Worm (Caenorhabditis elegans) whole organism, mixed stage, embryonic: ENCODE measurements around the gene F11A5.16.

Source experiments
- blmp-1 ChIP-seq: fragments of 150-350 bp; optimal IDR thresholded peaks from 2 replicates; lab custom pipeline; 2014; ENCODE audit warnings: missing biosample characterization, missing genetic modification characterization
- ceh-83 ChIP-seq: fragments of 200-800 bp; sonication (Bioruptor generic); optimal IDR thresholded peaks from 2 replicates; lab custom pipeline; 2018; ENCODE audit warnings: mild to moderate bottlenecking, missing genetic modification characterization, missing compliant biosample characterization
- drap-1 ChIP-seq: fragments of 200-800 bp; sonication (Bioruptor generic); optimal IDR thresholded peaks from 3 replicates; lab custom pipeline; 2018; ENCODE audit warnings: mild to moderate bottlenecking, missing genetic modification characterization, missing compliant biosample characterization
- ham-2 ChIP-seq: fragments of 200-800 bp; sonication (Bioruptor generic); optimal IDR thresholded peaks from 2 replicates; lab custom pipeline; 2018; ENCODE audit warnings: mild to moderate bottlenecking, missing genetic modification characterization, missing compliant biosample characterization
- lin-13 ChIP-seq: fragments of 150-350 bp; optimal IDR thresholded peaks from 2 replicates; lab custom pipeline; 2014; ENCODE audit warnings: missing biosample characterization, missing genetic modification characterization
- nhr-12 ChIP-seq: fragments of 150-350 bp; optimal IDR thresholded peaks from 2 replicates; lab custom pipeline; 2014; ENCODE audit warnings: missing biosample characterization, missing genetic modification characterization
- nhr-237 ChIP-seq: fragments of 150-350 bp; optimal IDR thresholded peaks from 2 replicates; lab custom pipeline; 2014; ENCODE audit warnings: missing biosample characterization, missing genetic modification characterization
- pha-4 ChIP-seq: fragments of 150-350 bp; optimal IDR thresholded peaks from 2 replicates; lab custom pipeline; 2018; ENCODE audit warnings: missing biosample characterization, missing genetic modification reagents, missing genetic modification characterization
- sem-2 ChIP-seq: fragments of 200-800 bp; sonication (Bioruptor generic); optimal IDR thresholded peaks from 2 replicates; lab custom pipeline; 2018; ENCODE audit warnings: mild to moderate bottlenecking, missing genetic modification characterization, missing compliant biosample characterization
- unc-62 ChIP-seq: fragments of 150-350 bp; optimal IDR thresholded peaks from 2 replicates; lab custom pipeline; 2014; ENCODE audit warnings: missing biosample characterization, missing genetic modification reagents, missing genetic modification characterization
- zip-8 ChIP-seq: fragments of 150-350 bp; optimal IDR thresholded peaks from 2 replicates; lab custom pipeline; 2014; ENCODE audit warnings: missing biosample characterization, missing genetic modification characterization

DNA sequence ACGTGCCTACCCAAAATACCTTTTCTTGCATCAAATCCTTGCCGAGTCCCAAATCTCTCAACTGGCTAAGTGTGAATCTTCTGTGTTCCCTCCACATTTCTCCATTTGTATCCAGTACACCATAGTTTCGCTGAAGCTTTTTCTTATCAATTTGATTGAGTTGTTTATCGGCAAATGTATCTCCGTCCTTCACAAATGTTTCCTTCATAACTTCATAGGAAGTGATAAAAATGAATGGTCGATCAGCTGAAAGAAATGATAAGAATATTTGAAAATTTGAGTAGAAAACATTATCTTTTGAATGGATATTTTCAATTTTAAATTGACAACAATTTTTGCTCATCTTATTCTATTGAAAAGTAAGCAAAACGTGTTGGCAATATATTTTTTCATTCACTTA is 35.5 kb upstream of the F11A5.16 start:
- TF ChIP-seq ham-2 (GFP tag; lab: Kevin White, UChicago), result no peak
- no peak for TF ChIP-seq ceh-83 (GFP tag; lab: Kevin White, UChicago)
- no peak for TF ChIP-seq lin-13
- TF ChIP-seq nhr-12 (tag; lab: Kevin White, UChicago), result no peak
- no peak for TF ChIP-seq sem-2 (GFP tag; lab: Kevin White, UChicago)
- TF ChIP-seq nhr-237 (tag; lab: Kevin White, UChicago), result no peak
- TF ChIP-seq pha-4, result no peak
- TF ChIP-seq blmp-1, result no peak
- TF ChIP-seq drap-1 (GFP tag; lab: Kevin White, UChicago), result no peak
- TF ChIP-seq zip-8 (tag; lab: Kevin White, UChicago), result no peak
- no peak for TF ChIP-seq unc-62 (GFP tag; lab: Kevin White, UChicago)
